Worm (Caenorhabditis elegans) whole organism, L4/young adult: ENCODE results near the gene C16D9.1.
A peak's percentile ranks its signal among the peaks of the same experiment; 100 is the strongest.

ENCODE experiments used
- W03F9.2 ChIP-seq: fragments of 150-350 bp; optimal IDR thresholded peaks from 2 replicates; lab custom pipeline; 2014; ENCODE audit warnings: missing biosample characterization, missing genetic modification characterization
- dao-5 ChIP-seq: sonication (generic microtip); optimal IDR thresholded peaks from 2 replicates; lab custom pipeline; 2016; ENCODE audit warnings: missing genotype, missing genetic modification characterization, moderate library complexity, missing compliant biosample characterization
- him-1 ChIP-seq: sonication (generic microtip); optimal IDR thresholded peaks from 2 replicates; lab custom pipeline; 2016; ENCODE audit warnings: missing genotype, missing genetic modification reagents, missing genetic modification characterization, missing compliant biosample characterization

C16D9.1 gene

DNA sequence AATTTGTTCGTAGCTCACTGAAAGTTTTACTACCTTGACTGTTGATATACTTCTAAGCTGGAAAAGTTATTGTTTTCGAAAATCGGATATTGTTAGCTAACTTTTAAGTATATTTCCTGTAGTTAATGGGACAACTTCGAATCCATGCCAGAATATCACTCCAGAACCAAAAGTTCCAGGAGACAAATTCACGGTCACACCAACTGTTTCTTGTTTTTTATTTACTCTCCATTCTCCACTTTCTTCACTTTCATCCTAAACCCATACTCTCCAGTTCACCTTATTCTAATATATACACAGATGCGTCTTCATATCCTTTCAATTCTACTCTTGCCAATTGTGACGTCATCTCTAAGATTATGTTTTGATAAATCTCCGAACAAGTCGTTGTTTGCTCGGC is at the start of gene C16D9.1:
Gene C16D9.1, plus strand, starts transcription at position 301 of the 400 bp plus-strand sequence.
- no peak for TF ChIP-seq dao-5 (tag; lab: Kevin White, UChicago)
- no peak for TF ChIP-seq W03F9.2 (tag; lab: Kevin White, UChicago)
- no peak for TF ChIP-seq him-1 (tag; lab: Kevin White, UChicago)

ce11 chrV:8210527-8210926 is 48.6 kb upstream of the C16D9.1 start:
- TF ChIP-seq W03F9.2 (tag; lab: Kevin White, UChicago): no peak
- no peak for TF ChIP-seq him-1 (tag; lab: Kevin White, UChicago)
- TF ChIP-seq dao-5 (tag; lab: Kevin White, UChicago): no peak

- TF ChIP-seq W03F9.2 (tag; lab: Kevin White, UChicago) (no peak), dao-5 (tag; lab: Kevin White, UChicago) (no peak), him-1 (tag; lab: Kevin White, UChicago) (no peak)
Measured at ce11 chrV:8211993-8212392, 47.1 kb upstream of the C16D9.1 start.

- TF ChIP-seq him-1 (tag; lab: Kevin White, UChicago) (no peak), dao-5 (tag; lab: Kevin White, UChicago) (no peak), W03F9.2 (tag; lab: Kevin White, UChicago) (no peak)
Measured at ce11 chrV:8212816-8213215, 46.3 kb upstream of the C16D9.1 start.

- TF ChIP-seq W03F9.2 (tag; lab: Kevin White, UChicago) (no peak), dao-5 (tag; lab: Kevin White, UChicago) (no peak)
Measured at ce11 chrV:8213868-8214267, 45.2 kb upstream of the C16D9.1 start, which contains the start of gene K07C11.7. K07C11.7 (minus strand) TSS chrV:8213968.

ce11 chrV:8215158-8215557 is 44.0 kb upstream of the C16D9.1 start:
- TF ChIP-seq W03F9.2 (tag; lab: Kevin White, UChicago) (no peak), him-1 (tag; lab: Kevin White, UChicago) (no peak), dao-5 (tag; lab: Kevin White, UChicago) (no peak)

- TF ChIP-seq dao-5 (tag; lab: Kevin White, UChicago) (no peak), W03F9.2 (tag; lab: Kevin White, UChicago) (no peak), him-1 (tag; lab: Kevin White, UChicago) (no peak)
Measured at ce11 chrV:8217118-8217517, 42.0 kb upstream of the C16D9.1 start.

DNA sequence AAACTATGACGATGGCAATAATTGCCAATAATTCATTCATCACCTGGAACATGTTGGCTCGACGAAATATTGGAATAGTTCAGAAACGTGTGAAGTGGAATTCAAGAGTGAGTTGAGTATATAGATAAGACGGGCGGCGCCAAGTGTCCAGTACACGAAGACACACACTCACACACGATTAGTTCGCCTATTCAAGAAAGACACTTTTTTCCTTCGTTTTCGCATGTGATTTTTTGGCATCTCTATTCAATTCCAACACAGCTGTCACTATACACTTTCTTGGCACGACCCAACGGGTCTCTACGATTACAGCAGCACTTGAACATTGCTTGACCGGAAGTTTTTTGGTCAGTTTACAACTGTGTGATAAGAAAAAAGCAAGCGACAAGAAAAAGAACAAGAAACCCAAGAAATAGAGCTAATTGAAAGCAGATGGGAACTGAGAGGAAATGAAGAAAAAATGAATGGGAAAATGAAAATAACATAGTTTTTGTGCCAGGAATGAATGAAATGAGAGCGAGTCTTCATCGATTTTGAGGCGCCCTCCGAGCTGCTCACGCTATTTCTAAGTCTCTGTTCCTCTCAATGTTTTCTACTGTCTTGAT is 41.4 kb upstream of the C16D9.1 start, which contains the start of gene K07C11.8:
Gene K07C11.8, minus strand, starts transcription at position 224 of the 605 bp plus-strand sequence.
- TF ChIP-seq W03F9.2 (tag; lab: Kevin White, UChicago): no peak

DNA sequence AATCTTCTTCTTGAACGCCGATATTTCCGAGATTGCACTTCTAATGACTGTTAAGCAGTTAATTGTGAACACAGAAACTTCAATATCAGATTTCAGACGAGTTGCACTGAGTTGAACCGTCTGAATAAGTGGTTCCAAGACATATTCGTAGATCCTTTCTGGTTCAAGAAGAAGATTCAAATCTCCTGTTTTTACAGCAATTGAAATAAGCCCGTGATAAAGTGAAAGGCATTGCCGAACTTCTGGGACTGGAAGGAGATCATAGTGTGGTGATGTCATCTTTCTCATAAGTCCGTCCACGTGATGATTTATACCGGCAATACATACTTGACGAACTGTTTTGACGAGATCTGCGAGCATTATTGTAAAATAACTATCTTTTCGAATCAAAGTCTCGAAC is 39.6 kb upstream of the C16D9.1 start:
- TF ChIP-seq dao-5 (tag; lab: Kevin White, UChicago) (no peak), W03F9.2 (tag; lab: Kevin White, UChicago) (no peak), him-1 (tag; lab: Kevin White, UChicago) (no peak)

DNA sequence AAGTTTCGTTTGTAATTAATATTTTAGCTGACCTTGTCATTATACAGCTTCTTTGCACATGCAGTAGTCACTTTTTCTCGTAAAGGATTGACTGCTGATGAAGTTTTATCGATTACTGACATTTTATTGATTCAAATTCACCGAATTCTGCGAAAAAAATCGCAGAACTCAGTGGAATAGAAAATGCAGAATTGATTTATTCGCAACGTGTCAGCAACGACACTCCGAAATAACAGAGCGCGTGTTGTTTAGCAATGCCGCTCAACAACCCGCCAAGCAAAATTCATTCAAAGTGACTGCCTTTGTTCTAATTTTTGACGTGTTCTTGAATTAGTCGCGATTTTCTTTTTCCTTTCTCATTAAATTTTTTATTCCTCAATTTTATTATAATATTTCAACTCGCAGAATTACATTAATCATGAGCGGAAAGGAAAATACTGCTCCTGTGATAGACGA is 38.0 kb upstream of the C16D9.1 start, which contains the start of the genes cogc-6 and air-1:
Gene cogc-6, minus strand, starts transcription at position 234 of the 456 bp plus-strand sequence.
Gene air-1, plus strand, starts transcription at position 406 of the 456 bp plus-strand sequence.
- TF ChIP-seq W03F9.2 (tag; lab: Kevin White, UChicago) (no peak), him-1 (tag; lab: Kevin White, UChicago) (no peak), dao-5 (tag; lab: Kevin White, UChicago) (no peak)

DNA sequence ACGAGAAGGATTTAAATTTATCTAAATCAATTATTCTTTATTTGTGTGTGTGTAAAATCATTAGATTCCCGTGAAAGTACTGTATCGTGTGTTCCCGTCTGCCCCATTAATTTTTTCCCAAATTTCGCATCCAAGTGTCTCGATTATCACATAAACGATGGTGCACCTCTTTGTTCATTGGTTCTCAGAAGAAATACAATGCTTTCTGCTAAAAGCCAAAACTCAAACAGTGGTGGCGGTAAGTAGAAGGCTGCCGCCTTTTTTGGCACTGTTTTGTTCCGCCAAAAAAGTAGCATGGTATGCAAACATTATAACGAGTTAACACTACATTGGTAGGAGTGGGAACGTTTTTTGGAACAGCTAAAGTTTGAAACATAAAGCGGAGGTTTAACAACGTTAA is 35.7 kb upstream of the C16D9.1 start:
- TF ChIP-seq dao-5 (tag; lab: Kevin White, UChicago): no peak
- TF ChIP-seq him-1 (tag; lab: Kevin White, UChicago): no peak
- TF ChIP-seq W03F9.2 (tag; lab: Kevin White, UChicago): no peak

ce11 chrV:8224634-8225033 is 34.5 kb upstream of the C16D9.1 start, which contains the start of gene pax-1:
pax-1 (plus strand) TSS chrV:8224934.
- no peak for TF ChIP-seq him-1 (tag; lab: Kevin White, UChicago)
- TF ChIP-seq dao-5 (tag; lab: Kevin White, UChicago): no peak
- TF ChIP-seq W03F9.2 (tag; lab: Kevin White, UChicago): no peak

ce11 chrV:8226812-8227211 is 32.3 kb upstream of the C16D9.1 start, which contains the start of gene K07C11.10:
K07C11.10 (minus strand) TSS chrV:8226912.
- TF ChIP-seq W03F9.2 (tag; lab: Kevin White, UChicago) (no peak), him-1 (tag; lab: Kevin White, UChicago) (no peak), dao-5 (tag; lab: Kevin White, UChicago) (no peak)

ce11 chrV:8228712-8229119 is 30.4 kb upstream of the C16D9.1 start:
- TF ChIP-seq dao-5 (tag; lab: Kevin White, UChicago) (no peak), W03F9.2 (tag; lab: Kevin White, UChicago) (peak; percentile 82), him-1 (tag; lab: Kevin White, UChicago) (peak; percentile 24)
